Fruit fly (Drosophila melanogaster) whole organism: ENCODE data around the gene CG32982.

Experiments
- CG8478 ChIP-seq: fragments of >200 bp; optimal IDR thresholded peaks from 2 replicates; lab custom pipeline; 2018; ENCODE audit warnings: inconsistent platforms
- Dll ChIP-seq: fragments of >200 bp; optimal IDR thresholded peaks from 2 replicates; lab custom pipeline; 2017
- EcR ChIP-seq, 2 experiments: fragments of >200 bp; optimal IDR thresholded peaks; 2 replicates each; lab custom pipeline; 2017; ENCODE audit warnings: missing biosample characterization in 2 of 2, missing genetic modification characterization in 2 of 2, missing genetic modification reagents in 2 of 2
- pan ChIP-seq: fragments of >200 bp; optimal IDR thresholded peaks from 2 replicates; lab custom pipeline; 2017
- psq ChIP-seq: fragments of >200 bp; optimal IDR thresholded peaks from 2 replicates; lab custom pipeline; 2017
- usp ChIP-seq: fragments of >200 bp; optimal IDR thresholded peaks from 2 replicates; lab custom pipeline; 2017; ENCODE audit warnings: missing biosample characterization, missing genetic modification characterization, mixed read lengths

CG32982 gene

dm6 chr2L:9176114-9176553, 50.6 kb downstream of the CG32982 start:
- TF ChIP-seq CG8478 (lab: Kevin White, UChicago) (peak; percentile 94), usp (GFP tag; lab: Kevin White, UChicago) (no peak), Dll (lab: Kevin White, UChicago) (peak; percentile 82)

- TF ChIP-seq psq (no peak), CG8478 (lab: Kevin White, UChicago) (no peak), Dll (lab: Kevin White, UChicago) (no peak), usp (GFP tag; lab: Kevin White, UChicago) (no peak), pan (no peak), EcR (GFP tag; optimal IDR thresholded peaks at IDR 0.05; lab: Kevin White, UChicago) (peak in 1 of 2 experiments; percentile 43)
Observed at dm6 chr2L:9176791-9177190, 51.3 kb downstream of the CG32982 start.

- no peak for TF ChIP-seq CG8478 (lab: Kevin White, UChicago)
- TF ChIP-seq psq, result no peak
- no peak for TF ChIP-seq EcR (GFP tag; optimal IDR thresholded peaks at IDR 0.05; lab: Kevin White, UChicago)
- TF ChIP-seq usp (GFP tag; lab: Kevin White, UChicago), result no peak
- no peak for TF ChIP-seq pan
- TF ChIP-seq Dll (lab: Kevin White, UChicago), result no peak
Observed at dm6 chr2L:9178445-9179122, 53.0 kb downstream of the CG32982 start.

- no peak for TF ChIP-seq Dll (lab: Kevin White, UChicago)
- no peak for TF ChIP-seq usp (GFP tag; lab: Kevin White, UChicago)
- no peak for TF ChIP-seq psq
- TF ChIP-seq CG8478 (lab: Kevin White, UChicago), result no peak
Observed at dm6 chr2L:9179285-9179684, 53.7 kb downstream of the CG32982 start.

dm6 chr2L:9181674-9182073, 56.1 kb downstream of the CG32982 start:
- TF ChIP-seq Dll (lab: Kevin White, UChicago) (no peak), psq (no peak), CG8478 (lab: Kevin White, UChicago) (no peak), usp (GFP tag; lab: Kevin White, UChicago) (no peak), EcR (GFP tag; optimal IDR thresholded peaks at IDR 0.05; lab: Kevin White, UChicago) (no peak), pan (no peak)

- TF ChIP-seq usp (GFP tag; lab: Kevin White, UChicago), result no peak
- TF ChIP-seq psq, result no peak
- no peak for TF ChIP-seq CG8478 (lab: Kevin White, UChicago)
- TF ChIP-seq pan, result no peak
- no peak for TF ChIP-seq Dll (lab: Kevin White, UChicago)
- no peak for TF ChIP-seq EcR (GFP tag; optimal IDR thresholded peaks at IDR 0.05; lab: Kevin White, UChicago)
Observed at dm6 chr2L:9182504-9182928, 57.0 kb downstream of the CG32982 start.

- TF ChIP-seq usp (GFP tag; lab: Kevin White, UChicago), result no peak
- TF ChIP-seq EcR (GFP tag; optimal IDR thresholded peaks at IDR 0.05; lab: Kevin White, UChicago), result no peak
- no peak for TF ChIP-seq pan
- TF ChIP-seq psq, result no peak
- TF ChIP-seq Dll (lab: Kevin White, UChicago), result no peak
- TF ChIP-seq CG8478 (lab: Kevin White, UChicago), result no peak
Observed at dm6 chr2L:9187524-9187923, 62.0 kb downstream of the CG32982 start.

dm6 chr2L:9188855-9189254, 63.3 kb downstream of the CG32982 start:
- TF ChIP-seq CG8478 (lab: Kevin White, UChicago), result no peak
- no peak for TF ChIP-seq usp (GFP tag; lab: Kevin White, UChicago)
- TF ChIP-seq pan, result no peak
- TF ChIP-seq Dll (lab: Kevin White, UChicago), result no peak
- no peak for TF ChIP-seq EcR (GFP tag; optimal IDR thresholded peaks at IDR 0.05; lab: Kevin White, UChicago)
- TF ChIP-seq psq, result no peak

dm6 chr2L:9189272-9189671, 63.7 kb downstream of the CG32982 start:
- TF ChIP-seq Dll (lab: Kevin White, UChicago) (no peak), EcR (GFP tag; optimal IDR thresholded peaks at IDR 0.05; lab: Kevin White, UChicago) (no peak)

dm6 chr2L:9190270-9190669, 64.7 kb downstream of the CG32982 start:
- no peak for TF ChIP-seq psq
- TF ChIP-seq pan, result no peak
- no peak for TF ChIP-seq CG8478 (lab: Kevin White, UChicago)
- no peak for TF ChIP-seq usp (GFP tag; lab: Kevin White, UChicago)
- no peak for TF ChIP-seq Dll (lab: Kevin White, UChicago)
- TF ChIP-seq EcR (GFP tag; optimal IDR thresholded peaks at IDR 0.05; lab: Kevin White, UChicago), result no peak

dm6 chr2L:9192313-9192712, 66.8 kb downstream of the CG32982 start:
- TF ChIP-seq CG8478 (lab: Kevin White, UChicago) (no peak), psq (no peak), usp (GFP tag; lab: Kevin White, UChicago) (no peak), EcR (GFP tag; optimal IDR thresholded peaks at IDR 0.05; lab: Kevin White, UChicago) (no peak), Dll (lab: Kevin White, UChicago) (no peak), pan (no peak)

dm6 chr2L:9193672-9194071, 68.1 kb downstream of the CG32982 start:
- TF ChIP-seq psq (no peak), pan (no peak), Dll (lab: Kevin White, UChicago) (no peak), CG8478 (lab: Kevin White, UChicago) (no peak), usp (GFP tag; lab: Kevin White, UChicago) (no peak)

dm6 chr2L:9194663-9195062, 69.1 kb downstream of the CG32982 start:
- TF ChIP-seq CG8478 (lab: Kevin White, UChicago), result no peak
- no peak for TF ChIP-seq psq
- TF ChIP-seq pan, result no peak
- no peak for TF ChIP-seq Dll (lab: Kevin White, UChicago)
- TF ChIP-seq EcR (GFP tag; optimal IDR thresholded peaks at IDR 0.05; lab: Kevin White, UChicago), result no peak
- TF ChIP-seq usp (GFP tag; lab: Kevin White, UChicago), result no peak
